4 fruit fly cellular contexts compared by ENCODE assay signal in genomic region chr3L:21889601-21890000, dm6.
TF ChIP-seq lines count a peak whose summit lies in the region.

No protein-coding gene starts in this region.

- TF ChIP-seq CTCF in whole organism, embryonic (GFP tag; optimal IDR thresholded peaks at IDR 0.05; lab: Kevin White, UChicago): no peak

TF ChIP-seq in whole organism, adult, 20 proteins besides CTCF, POLR2A, EP300 and RAD21:
- TF ChIP-seq CG11617 (GFP tag; optimal IDR thresholded peaks at IDR 0.05; lab: Kevin White, UChicago) (peak; percentile 4), cic (GFP tag; optimal IDR thresholded peaks at IDR 0.05; lab: Kevin White, UChicago) (peak; percentile 35), Mnt (GFP tag; optimal IDR thresholded peaks at IDR 0.05; lab: Kevin White, UChicago) (no peak), pad (GFP tag; optimal IDR thresholded peaks at IDR 0.05; lab: Kevin White, UChicago) (no peak), Hr96 (GFP tag; optimal IDR thresholded peaks at IDR 0.05; lab: Kevin White, UChicago) (no peak), ovo (GFP tag; optimal IDR thresholded peaks at IDR 0.05; lab: Kevin White, UChicago) (peak; percentile 16), CG12768 (GFP tag; optimal IDR thresholded peaks at IDR 0.05; lab: Kevin White, UChicago) (no peak), CG33017 (tag; optimal IDR thresholded peaks at IDR 0.05; lab: Kevin White, UChicago) (no peak)
TF ChIP-seq in whole organism, adult: peak in this region for 3.

TF ChIP-seq in whole organism, embryonic, 481 proteins besides CTCF, POLR2A, EP300 and RAD21:
- TF ChIP-seq CG13123 (GFP tag; optimal IDR thresholded peaks at IDR 0.05; lab: Kevin White, UChicago) (no peak), tio (GFP tag; optimal IDR thresholded peaks at IDR 0.05; lab: Kevin White, UChicago) (no peak), Hr78 (GFP tag; optimal IDR thresholded peaks at IDR 0.05; lab: Kevin White, UChicago) (no peak), CG17361 (GFP tag; IDR thresholded peaks at IDR 0.05; lab: Robert Waterston, UW) (no peak), NFAT (GFP tag; IDR thresholded peaks at IDR 0.05; lab: Robert Waterston, UW) (no peak), Drgx (GFP tag; IDR thresholded peaks at IDR 0.05; lab: Robert Waterston, UW) (0 out of 2 replicates have a peak, but pooled peaks have one; percentile 22), CG12236 (GFP tag; optimal IDR thresholded peaks at IDR 0.05; lab: Kevin White, UChicago) (no peak), cad (GFP tag; optimal IDR thresholded peaks at IDR 0.05; lab: Kevin White, UChicago) (no peak), kah (GFP tag; optimal IDR thresholded peaks at IDR 0.05; lab: Kevin White, UChicago) (no peak), ab (GFP tag; optimal IDR thresholded peaks at IDR 0.05; lab: Kevin White, UChicago) (no peak), CG12071 (GFP tag; optimal IDR thresholded peaks at IDR 0.05; lab: Kevin White, UChicago) (no peak), peb (GFP tag; IDR thresholded peaks at IDR 0.05; lab: Robert Waterston, UW) (no peak), CG2712 (tag; optimal IDR thresholded peaks at IDR 0.05; lab: Kevin White, UChicago) (no peak), ind (GFP tag; optimal IDR thresholded peaks at IDR 0.05; lab: Kevin White, UChicago) (no peak), E2f2 (GFP tag; IDR thresholded peaks at IDR 0.05; lab: Robert Waterston, UW) (no peak), az2 (GFP tag; optimal IDR thresholded peaks at IDR 0.05; lab: Kevin White, UChicago) (no peak), ci (GFP tag; IDR thresholded peaks at IDR 0.05; lab: Robert Waterston, UW) (0 out of 3 replicates have a peak, but pooled peaks have one; percentile 42), CG9609 (GFP tag; optimal IDR thresholded peaks at IDR 0.05; lab: Kevin White, UChicago) (no peak), CG10274 (GFP tag; optimal IDR thresholded peaks at IDR 0.05; lab: Kevin White, UChicago) (no peak), seq (GFP tag; IDR thresholded peaks at IDR 0.05; lab: Robert Waterston, UW) (no peak), CG3163 (GFP tag; optimal IDR thresholded peaks at IDR 0.05; lab: Kevin White, UChicago) (no peak), crol (GFP tag; IDR thresholded peaks at IDR 0.05; lab: Robert Waterston, UW) (0 out of 2 replicates have a peak, but pooled peaks have one; percentile 26), nom (GFP tag; optimal IDR thresholded peaks at IDR 0.05; lab: Kevin White, UChicago) (peak; percentile 12), Doc2 (GFP tag; IDR thresholded peaks at IDR 0.05; lab: Robert Waterston, UW) (no peak)

TF ChIP-seq in whole organism, prepupa, 60 proteins besides CTCF, POLR2A, EP300 and RAD21 (continues in another document):
- TF ChIP-seq CG31627 (GFP tag; optimal IDR thresholded peaks at IDR 0.05; lab: Kevin White, UChicago) (no peak), CG11902 (GFP tag; optimal IDR thresholded peaks at IDR 0.05; lab: Kevin White, UChicago) (no peak), CG8632 (GFP tag; optimal IDR thresholded peaks at IDR 0.05; lab: Kevin White, UChicago) (no peak), Sox102F (GFP tag; optimal IDR thresholded peaks at IDR 0.05; lab: Kevin White, UChicago) (no peak), dsx (GFP tag; optimal IDR thresholded peaks at IDR 0.05; lab: Kevin White, UChicago; ENCODE audit: poor library complexity, severe bottlenecking) (no peak), ss (GFP tag; optimal IDR thresholded peaks at IDR 0.05; lab: Kevin White, UChicago) (peak in 1 of 2 experiments; percentile 9), topi (GFP tag; optimal IDR thresholded peaks at IDR 0.05; lab: Kevin White, UChicago) (no peak), CG15336 (GFP tag; IDR thresholded peaks at IDR 0.05; lab: Robert Waterston, UW) (no peak; the same call in 1 of the 2 replicates), net (GFP tag; optimal IDR thresholded peaks at IDR 0.05; lab: Kevin White, UChicago) (peak; percentile 9), CG1621 (tag; optimal IDR thresholded peaks at IDR 0.05; lab: Kevin White, UChicago) (no peak), CG8119 (GFP tag; IDR thresholded peaks at IDR 0.05; lab: Robert Waterston, UW) (no peak), Ets96B (tag; optimal IDR thresholded peaks at IDR 0.05; lab: Kevin White, UChicago) (no peak), CG10631 (GFP tag; optimal IDR thresholded peaks at IDR 0.05; lab: Kevin White, UChicago) (no peak), CG32006 (GFP tag; optimal IDR thresholded peaks at IDR 0.05; lab: Kevin White, UChicago) (no peak), lz (GFP tag; optimal IDR thresholded peaks at IDR 0.05; lab: Kevin White, UChicago) (no peak), CG3919 (GFP tag; optimal IDR thresholded peaks at IDR 0.05; lab: Kevin White, UChicago) (no peak), svp (GFP tag; lab: Kevin White, UChicago) (peak; percentile 78), Blimp-1 (GFP tag; optimal IDR thresholded peaks at IDR 0.05; lab: Kevin White, UChicago) (no peak), Smox (GFP tag; optimal IDR thresholded peaks at IDR 0.05; lab: Kevin White, UChicago) (no peak), CG6163 (GFP tag; IDR thresholded peaks at IDR 0.05; lab: Robert Waterston, UW) (0 out of 3 replicates have a peak, but pooled peaks have one; percentile 20), Met (GFP tag; optimal IDR thresholded peaks at IDR 0.05; lab: Kevin White, UChicago) (no peak), fd59A (GFP tag; optimal IDR thresholded peaks at IDR 0.05; lab: Kevin White, UChicago) (no peak), pdm3 (GFP tag; optimal IDR thresholded peaks at IDR 0.05; lab: Kevin White, UChicago) (no peak), vri (GFP tag; optimal IDR thresholded peaks at IDR 0.05; lab: Kevin White, UChicago) (peak; percentile 1), fd85E (GFP tag; optimal IDR thresholded peaks at IDR 0.05; lab: Kevin White, UChicago) (no peak), Hr38 (GFP tag; optimal IDR thresholded peaks at IDR 0.05; lab: Kevin White, UChicago) (no peak), Sox15 (GFP tag; optimal IDR thresholded peaks at IDR 0.05; lab: Kevin White, UChicago) (no peak), Gug (GFP tag; IDR thresholded peaks at IDR 0.05; lab: Robert Waterston, UW) (no peak), Lpt (GFP tag; optimal IDR thresholded peaks at IDR 0.05; lab: Kevin White, UChicago) (peak; percentile 19), CG7368 (GFP tag; optimal IDR thresholded peaks at IDR 0.05; lab: Kevin White, UChicago) (no peak), eg (GFP tag; IDR thresholded peaks at IDR 0.05; lab: Robert Waterston, UW) (peak; percentile 40; the same call in 1 of the 3 replicates), CG6792 (GFP tag; optimal IDR thresholded peaks at IDR 0.05; lab: Kevin White, UChicago) (no peak), Sox14 (GFP tag; optimal IDR thresholded peaks at IDR 0.05; lab: Kevin White, UChicago) (no peak)

TF ChIP-seq in whole organism, pupa, 21 proteins besides CTCF, POLR2A, EP300 and RAD21:
- TF ChIP-seq CG12605 (GFP tag; IDR thresholded peaks at IDR 0.05; lab: Robert Waterston, UW) (no peak), CG32121 (GFP tag; IDR thresholded peaks at IDR 0.05; lab: Robert Waterston, UW) (0 out of 2 replicates have a peak, but pooled peaks have one; percentile 57), Ets98B (GFP tag; IDR thresholded peaks at IDR 0.05; lab: Robert Waterston, UW) (peak; percentile 25), rn (GFP tag; IDR thresholded peaks at IDR 0.05; lab: Robert Waterston, UW) (no peak), fd96Ca (GFP tag; IDR thresholded peaks at IDR 0.05; lab: Robert Waterston, UW) (no peak), CG8159 (tag; optimal IDR thresholded peaks at IDR 0.05; lab: Kevin White, UChicago) (no peak), CG17806 (tag; optimal IDR thresholded peaks at IDR 0.05; lab: Kevin White, UChicago) (no peak), D1 (tag; optimal IDR thresholded peaks at IDR 0.05; lab: Kevin White, UChicago) (no peak), gl (tag; optimal IDR thresholded peaks at IDR 0.05; lab: Kevin White, UChicago) (no peak), CG34367 (tag; optimal IDR thresholded peaks at IDR 0.05; lab: Kevin White, UChicago) (no peak), Snoo (tag; optimal IDR thresholded peaks at IDR 0.05; lab: Kevin White, UChicago) (no peak), Pif1B (GFP tag; optimal IDR thresholded peaks at IDR 0.05; lab: Kevin White, UChicago) (peak; percentile 6), CG13204 (GFP tag; optimal IDR thresholded peaks at IDR 0.05; lab: Kevin White, UChicago) (peak; percentile 58), CG10348 (GFP tag; IDR thresholded peaks at IDR 0.05; lab: Robert Waterston, UW) (no peak), CG8301 (tag; optimal IDR thresholded peaks at IDR 0.05; lab: Kevin White, UChicago) (no peak), EcR (GFP tag; optimal IDR thresholded peaks at IDR 0.05; lab: Kevin White, UChicago) (peak; percentile 49), CG15710 (tag; optimal IDR thresholded peaks at IDR 0.05; lab: Kevin White, UChicago) (no peak), CG4496 (GFP tag; IDR thresholded peaks at IDR 0.05; lab: Robert Waterston, UW) (no peak), CG14655 (GFP tag; optimal IDR thresholded peaks at IDR 0.05; lab: Kevin White, UChicago) (peak; percentile 19), Pif1A (GFP tag; optimal IDR thresholded peaks at IDR 0.05; lab: Kevin White, UChicago) (no peak), CG9948 (tag; optimal IDR thresholded peaks at IDR 0.05; lab: Kevin White, UChicago) (no peak)
TF ChIP-seq in whole organism, pupa: peak in this region for 6.
